Fruit fly (Drosophila melanogaster) whole organism, embryonic: Measurements from ENCODE around the gene Sfp26Ad.

Experiments
- CG12942 ChIP-seq: fragments of 200-800 bp; sonication (Bioruptor generic); optimal IDR thresholded peaks from 3 replicates; lab custom pipeline; 2016; ENCODE audit warnings: missing biosample characterization, missing genetic modification characterization
- CG15514 ChIP-seq: fragments of 200-800 bp; sonication (Bioruptor generic); optimal IDR thresholded peaks from 3 replicates; lab custom pipeline; 2017; ENCODE audit warnings: missing biosample characterization, missing genetic modification characterization, mild to moderate bottlenecking, moderate library complexity, missing genetic modification reagents
- CG4328 ChIP-seq: fragments of 200-800 bp; sonication (Bioruptor generic); optimal IDR thresholded peaks from 3 replicates; lab custom pipeline; 2017; ENCODE audit warnings: missing biosample characterization, missing genetic modification reagents, missing genetic modification characterization
- Eip74EF ChIP-seq, 2 experiments: fragments of 200-800 bp in 1 of 2; fragments of >200 bp in 1 of 2; sonication (Bioruptor generic) in 1 of 2; optimal IDR thresholded peaks; 2 replicates each; lab custom pipeline; 2017 to 2019; ENCODE audit warnings: missing biosample characterization in 2 of 2, missing genetic modification characterization in 2 of 2, mild to moderate bottlenecking in 1 of 2, moderate library complexity in 1 of 2
- Xrp1 ChIP-seq: fragments of 200-800 bp; sonication (Bioruptor generic); IDR thresholded peaks from 2 replicates; pipeline ENCODE4 v1.3.6; 2022; ENCODE audit warnings: missing biosample characterization, missing genetic modification characterization
- bsh ChIP-seq, 2 experiments: fragments of 200-800 bp; sonication (Bioruptor generic); optimal IDR thresholded peaks; 2 replicates each; lab custom pipeline; 2017 to 2018; ENCODE audit warnings: mild to moderate bottlenecking in 2 of 2, missing biosample characterization in 2 of 2, missing genetic modification characterization in 2 of 2, moderate library complexity in 1 of 2
- cad ChIP-seq: fragments of >200 bp; optimal IDR thresholded peaks from 2 replicates; lab custom pipeline; 2017; ENCODE audit warnings: missing biosample characterization, missing genetic modification characterization
- ewg ChIP-seq: fragments of 200-800 bp; sonication (Bioruptor generic); optimal IDR thresholded peaks from 3 replicates; lab custom pipeline; 2017; ENCODE audit warnings: mild to moderate bottlenecking, missing biosample characterization, missing genetic modification reagents, missing genetic modification characterization
- exex ChIP-seq: fragments of 200-800 bp; sonication (Bioruptor generic); optimal IDR thresholded peaks from 4 replicates; lab custom pipeline; 2018; ENCODE audit warnings: missing biosample characterization, mild to moderate bottlenecking, missing genetic modification characterization, moderate library complexity
- onecut ChIP-seq: fragments of 200-800 bp; sonication (Bioruptor generic); IDR thresholded peaks from 2 replicates; pipeline ENCODE4 v1.3.6; 2022; ENCODE audit warnings: missing biosample characterization, missing genetic modification characterization
- pum ChIP-seq: fragments of 200-800 bp; sonication (Bioruptor generic); optimal IDR thresholded peaks from 2 replicates; lab custom pipeline; 2016; ENCODE audit warnings: missing biosample characterization, missing genetic modification characterization
- slou ChIP-seq: fragments of 200-800 bp; sonication (Bioruptor generic); optimal IDR thresholded peaks from 3 replicates; lab custom pipeline; 2016; ENCODE audit warnings: missing biosample characterization, missing genetic modification characterization
- tna ChIP-seq: fragments of 200-800 bp; sonication (Bioruptor generic); IDR thresholded peaks from 2 replicates; pipeline ENCODE4 v1.3.6; 2022; ENCODE audit warnings: missing biosample characterization, missing genetic modification characterization; ENCODE audit not compliant: partially characterized antibody
- wek ChIP-seq: fragments of 200-800 bp; sonication (Bioruptor generic); optimal IDR thresholded peaks from 3 replicates; lab custom pipeline; 2018; ENCODE audit warnings: missing biosample characterization, mild to moderate bottlenecking, missing genetic modification characterization, moderate library complexity

dm6 chr2L:5979055-5979399, 35.9 kb upstream of the Sfp26Ad start:
- TF ChIP-seq Xrp1 (GFP tag; lab: Robert Waterston, UW) (no peak), CG12942 (GFP tag; lab: Kevin White, UChicago) (no peak), pum (GFP tag; lab: Kevin White, UChicago) (no peak), tna (GFP tag; lab: Robert Waterston, UW) (no peak), bsh (GFP tag; optimal IDR thresholded peaks at IDR 0.05; lab: Kevin White, UChicago) (no peak), exex (no peak), slou (GFP tag; lab: Kevin White, UChicago) (no peak), CG4328 (GFP tag; lab: Kevin White, UChicago) (no peak), Eip74EF (GFP tag; optimal IDR thresholded peaks at IDR 0.05; lab: Kevin White, UChicago) (no peak), ewg (peak; percentile 95), wek (GFP tag; lab: Kevin White, UChicago) (no peak), onecut (GFP tag; lab: Robert Waterston, UW) (no peak), cad (GFP tag; lab: Kevin White, UChicago) (no peak), CG15514 (GFP tag; lab: Kevin White, UChicago) (no peak)
